Worm (Caenorhabditis elegans) whole organism, mixed stage, embryonic: ENCODE measurements around the gene xbx-5.

ENCODE experiments used
- M03D4.4 ChIP-seq: sonication (generic microtip); optimal IDR thresholded peaks from 2 replicates; lab custom pipeline; 2017; ENCODE audit warnings: mild to moderate bottlenecking, missing genetic modification characterization, missing compliant biosample characterization
- blmp-1 ChIP-seq: fragments of 150-350 bp; optimal IDR thresholded peaks from 2 replicates; lab custom pipeline; 2014; ENCODE audit warnings: missing biosample characterization, missing genetic modification characterization
- ceh-39 ChIP-seq: fragments of 150-350 bp; optimal IDR thresholded peaks from 2 replicates; lab custom pipeline; 2014; ENCODE audit warnings: missing biosample characterization, missing genetic modification characterization
- ceh-43 ChIP-seq: fragments of 200-800 bp; sonication (Bioruptor generic); optimal IDR thresholded peaks from 2 replicates; lab custom pipeline; 2018; ENCODE audit warnings: mild to moderate bottlenecking, missing genetic modification characterization, moderate library complexity, missing compliant biosample characterization
- ceh-83 ChIP-seq: fragments of 200-800 bp; sonication (Bioruptor generic); optimal IDR thresholded peaks from 2 replicates; lab custom pipeline; 2018; ENCODE audit warnings: mild to moderate bottlenecking, missing genetic modification characterization, missing compliant biosample characterization
- ces-1 ChIP-seq: fragments of 150-350 bp; optimal IDR thresholded peaks from 2 replicates; lab custom pipeline; 2014; ENCODE audit warnings: missing biosample characterization, missing genetic modification reagents, missing genetic modification characterization
- cnd-1 ChIP-seq: fragments of 200-800 bp; sonication (Bioruptor generic); optimal IDR thresholded peaks from 2 replicates; lab custom pipeline; 2018; ENCODE audit warnings: mild to moderate bottlenecking, missing genetic modification characterization, missing compliant biosample characterization
- drap-1 ChIP-seq: fragments of 200-800 bp; sonication (Bioruptor generic); optimal IDR thresholded peaks from 3 replicates; lab custom pipeline; 2018; ENCODE audit warnings: mild to moderate bottlenecking, missing genetic modification characterization, missing compliant biosample characterization
- elt-1 ChIP-seq: sonication (generic microtip); optimal IDR thresholded peaks from 2 replicates; lab custom pipeline; 2017; ENCODE audit warnings: missing genetic modification characterization, mild to moderate bottlenecking, missing compliant biosample characterization, antibody characterized with exemption, moderate library complexity, borderline replicate concordance; ENCODE audit not compliant: insufficient read depth
- elt-3 ChIP-seq: fragments of 150-350 bp; optimal IDR thresholded peaks from 2 replicates; lab custom pipeline; 2014; ENCODE audit warnings: missing biosample characterization, missing genetic modification characterization
- flh-1 ChIP-seq: fragments of 200-800 bp; sonication (Bioruptor generic); optimal IDR thresholded peaks from 2 replicates; lab custom pipeline; 2018; ENCODE audit warnings: mild to moderate bottlenecking, missing genetic modification characterization, moderate library complexity, missing compliant biosample characterization
- ham-2 ChIP-seq: fragments of 200-800 bp; sonication (Bioruptor generic); optimal IDR thresholded peaks from 2 replicates; lab custom pipeline; 2018; ENCODE audit warnings: mild to moderate bottlenecking, missing genetic modification characterization, missing compliant biosample characterization
- hlh-1 ChIP-seq: fragments of 150-350 bp; optimal IDR thresholded peaks from 2 replicates; lab custom pipeline; 2014; ENCODE audit warnings: missing biosample characterization, missing genetic modification reagents, missing genetic modification characterization
- lin-13 ChIP-seq: fragments of 150-350 bp; optimal IDR thresholded peaks from 2 replicates; lab custom pipeline; 2014; ENCODE audit warnings: missing biosample characterization, missing genetic modification characterization
- lin-32 ChIP-seq: fragments of 200-800 bp; sonication (Bioruptor generic); optimal IDR thresholded peaks from 2 replicates; lab custom pipeline; 2018; ENCODE audit warnings: mild to moderate bottlenecking, missing genetic modification characterization, missing compliant biosample characterization
- lsy-2 ChIP-seq: fragments of 150-350 bp; optimal IDR thresholded peaks from 2 replicates; lab custom pipeline; 2014; ENCODE audit warnings: missing biosample characterization, missing genetic modification characterization
- mab-5 ChIP-seq: fragments of 150-350 bp; optimal IDR thresholded peaks from 2 replicates; lab custom pipeline; 2014; ENCODE audit warnings: missing biosample characterization, missing genetic modification characterization
- mls-2 ChIP-seq: sonication (generic microtip); optimal IDR thresholded peaks from 2 replicates; lab custom pipeline; 2016; ENCODE audit warnings: mild to moderate bottlenecking, missing genetic modification characterization, moderate library complexity, missing compliant biosample characterization
- nhr-2 ChIP-seq: fragments of 150-350 bp; optimal IDR thresholded peaks from 2 replicates; lab custom pipeline; 2014; ENCODE audit warnings: missing biosample characterization, missing genetic modification characterization
- nhr-237 ChIP-seq: fragments of 150-350 bp; optimal IDR thresholded peaks from 2 replicates; lab custom pipeline; 2014; ENCODE audit warnings: missing biosample characterization, missing genetic modification characterization
- nhr-28 ChIP-seq: fragments of 150-350 bp; optimal IDR thresholded peaks from 2 replicates; lab custom pipeline; 2014; ENCODE audit warnings: missing biosample characterization, missing genetic modification characterization
- nhr-76 ChIP-seq: sonication (generic microtip); optimal IDR thresholded peaks from 2 replicates; lab custom pipeline; 2017; ENCODE audit warnings: missing biosample characterization, missing genetic modification characterization
- pha-4 ChIP-seq: fragments of 150-350 bp; optimal IDR thresholded peaks from 2 replicates; lab custom pipeline; 2018; ENCODE audit warnings: missing biosample characterization, missing genetic modification reagents, missing genetic modification characterization
- sem-2 ChIP-seq: fragments of 200-800 bp; sonication (Bioruptor generic); optimal IDR thresholded peaks from 2 replicates; lab custom pipeline; 2018; ENCODE audit warnings: mild to moderate bottlenecking, missing genetic modification characterization, missing compliant biosample characterization
- snpc-4 ChIP-seq: fragments of 150-350 bp; optimal IDR thresholded peaks from 2 replicates; lab custom pipeline; 2014; ENCODE audit warnings: missing biosample characterization, missing genetic modification characterization
- tbx-8 ChIP-seq: fragments of 200-800 bp; sonication (Bioruptor generic); optimal IDR thresholded peaks from 2 replicates; lab custom pipeline; 2018; ENCODE audit warnings: mild to moderate bottlenecking, missing genetic modification characterization, moderate library complexity, missing compliant biosample characterization
- unc-120 ChIP-seq: sonication (generic microtip); optimal IDR thresholded peaks from 2 replicates; lab custom pipeline; 2017; ENCODE audit warnings: missing genetic modification characterization, missing compliant biosample characterization; ENCODE audit not compliant: poor library complexity, severe bottlenecking
- unc-62 ChIP-seq: fragments of 150-350 bp; optimal IDR thresholded peaks from 2 replicates; lab custom pipeline; 2014; ENCODE audit warnings: missing biosample characterization, missing genetic modification reagents, missing genetic modification characterization
- zip-8 ChIP-seq: fragments of 150-350 bp; optimal IDR thresholded peaks from 2 replicates; lab custom pipeline; 2014; ENCODE audit warnings: missing biosample characterization, missing genetic modification characterization
- ztf-11 ChIP-seq: fragments of 150-350 bp; optimal IDR thresholded peaks from 2 replicates; lab custom pipeline; 2014; ENCODE audit warnings: missing biosample characterization, missing genetic modification characterization

The xbx-5 gene

ce11 chrIII:3781827-3782226 is 22.4 kb downstream of the xbx-5 start:
- TF ChIP-seq hlh-1 (tag; lab: Kevin White, UChicago), result peak; percentile 68
- no peak for TF ChIP-seq nhr-2
- TF ChIP-seq mab-5, result peak; percentile 40
- TF ChIP-seq unc-62, result peak; percentile 52
- TF ChIP-seq blmp-1 (tag; lab: Kevin White, UChicago), result no peak
- TF ChIP-seq, all 35 proteins: peak for 3

DNA sequence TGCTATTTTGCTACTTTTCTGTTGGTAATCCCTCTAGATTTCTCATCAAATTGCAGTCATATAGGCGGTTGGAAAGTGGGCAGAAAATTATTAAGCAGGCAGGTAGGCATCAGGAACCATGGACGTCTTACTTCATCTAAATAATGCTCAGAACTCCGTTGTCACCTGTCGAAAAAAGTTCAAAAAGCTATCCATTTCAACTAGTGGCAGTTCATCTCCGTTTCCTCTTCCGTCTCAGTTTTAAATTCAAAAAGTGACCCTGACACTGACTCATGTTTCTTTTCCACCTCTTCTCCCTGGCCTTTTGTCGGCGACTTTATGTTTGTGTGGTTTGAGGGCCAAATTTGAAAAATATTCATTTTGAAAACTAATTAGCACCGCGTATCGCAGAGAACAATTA is 29.7 kb downstream of the xbx-5 start:
- TF ChIP-seq mab-5, result no peak
- TF ChIP-seq tbx-8 (GFP tag; lab: Kevin White, UChicago), result no peak
- no peak for TF ChIP-seq nhr-76 (tag; lab: Kevin White, UChicago)
- no peak for TF ChIP-seq hlh-1 (tag; lab: Kevin White, UChicago)
- TF ChIP-seq elt-3, result no peak
- TF ChIP-seq ceh-39 (tag; lab: Kevin White, UChicago), result no peak
- TF ChIP-seq ham-2 (GFP tag; lab: Kevin White, UChicago), result no peak
- no peak for TF ChIP-seq M03D4.4 (tag; lab: Kevin White, UChicago)
- no peak for TF ChIP-seq sem-2 (GFP tag; lab: Kevin White, UChicago)
- TF ChIP-seq elt-1, result no peak
- TF ChIP-seq nhr-237, result no peak
- TF ChIP-seq drap-1, result no peak
- no peak for TF ChIP-seq unc-62
- no peak for TF ChIP-seq lsy-2 (tag; lab: Kevin White, UChicago)
- no peak for TF ChIP-seq snpc-4 (tag; lab: Kevin White, UChicago)
- no peak for TF ChIP-seq ceh-43 (GFP tag; lab: Kevin White, UChicago)
- no peak for TF ChIP-seq pha-4
- TF ChIP-seq mls-2 (tag; lab: Kevin White, UChicago), result no peak
- TF ChIP-seq ztf-11, result no peak

ce11 chrIII:3773173-3773572 is 31.1 kb downstream of the xbx-5 start, which contains the start of gene lec-4:
Gene lec-4, minus strand, starts transcription at chrIII:3773326.
- TF ChIP-seq lin-32 (GFP tag; lab: Kevin White, UChicago), result no peak
- no peak for TF ChIP-seq ham-2 (GFP tag; lab: Kevin White, UChicago)
- no peak for TF ChIP-seq cnd-1 (tag; lab: Kevin White, UChicago)
- TF ChIP-seq ceh-83 (GFP tag; lab: Kevin White, UChicago), result no peak
- TF ChIP-seq nhr-28 (tag; lab: Kevin White, UChicago), result no peak
- TF ChIP-seq lin-13 (tag; lab: Kevin White, UChicago), result no peak
- no peak for TF ChIP-seq tbx-8 (GFP tag; lab: Kevin White, UChicago)
- TF ChIP-seq hlh-1 (tag; lab: Kevin White, UChicago), result no peak
- no peak for TF ChIP-seq mls-2 (tag; lab: Kevin White, UChicago)
- TF ChIP-seq pha-4, result no peak
- TF ChIP-seq snpc-4 (tag; lab: Kevin White, UChicago), result no peak
- TF ChIP-seq flh-1, result no peak
- TF ChIP-seq ceh-39 (tag; lab: Kevin White, UChicago), result no peak
- TF ChIP-seq, all 35 proteins: peak for 0

- TF ChIP-seq ces-1 (GFP tag; lab: Kevin White, UChicago), result no peak
- TF ChIP-seq M03D4.4 (tag; lab: Kevin White, UChicago), result no peak
- TF ChIP-seq unc-120 (tag; lab: Kevin White, UChicago), result no peak
- no peak for TF ChIP-seq blmp-1 (tag; lab: Kevin White, UChicago)
Observed at ce11 chrIII:3768200-3768599, 36.1 kb downstream of the xbx-5 start, which contains the start of gene gmeb-3. Gene gmeb-3, plus strand, starts transcription at chrIII:3768500.

DNA sequence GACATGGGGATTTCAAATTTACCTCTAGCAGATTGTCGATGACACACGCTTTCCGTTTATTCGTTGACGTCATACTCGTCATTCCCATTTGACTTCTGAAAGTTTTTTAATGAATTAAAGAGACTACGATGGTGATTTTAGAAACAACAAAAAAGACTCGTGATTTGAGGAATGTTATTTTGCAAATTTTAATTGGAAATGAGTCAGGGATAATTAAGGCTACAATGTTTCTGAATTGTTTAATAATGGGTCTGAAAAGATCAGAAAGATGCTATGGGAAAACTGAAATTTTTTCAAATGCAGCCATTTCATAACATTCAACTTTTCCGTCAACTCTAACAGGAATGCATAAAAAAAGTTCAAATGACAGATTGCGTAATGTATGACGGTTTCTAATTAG is 38.8 kb downstream of the xbx-5 start, which contains the start of gene C44F1.1:
Gene C44F1.1, minus strand, starts transcription at position 101 of the 400 bp plus-strand sequence.
- TF ChIP-seq M03D4.4 (tag; lab: Kevin White, UChicago) (no peak), zip-8 (tag; lab: Kevin White, UChicago) (peak; percentile 34)
- TF ChIP-seq, all 35 proteins: peak for 1

DNA sequence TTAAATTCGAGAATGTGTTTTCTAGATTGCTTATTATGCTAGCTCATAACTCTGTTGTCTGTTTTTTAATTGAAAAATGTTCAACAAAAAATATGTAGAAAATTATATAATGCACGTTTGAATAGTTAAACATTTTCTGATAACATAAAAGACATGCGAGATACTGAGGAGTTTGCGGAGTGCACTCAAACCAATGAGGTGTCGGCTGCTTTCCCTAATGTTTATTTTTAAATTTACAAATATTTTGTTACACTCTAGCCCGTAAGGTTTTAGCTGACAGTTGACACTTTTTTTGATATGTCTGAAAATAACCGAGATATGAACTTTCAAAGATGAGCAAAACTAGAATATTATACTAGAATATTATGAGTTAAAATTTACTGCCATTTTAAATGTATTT is 39.7 kb downstream of the xbx-5 start:
- TF ChIP-seq ztf-11 (no peak), unc-62 (no peak)
- TF ChIP-seq, all 35 proteins: peak for 0
